Fruit fly (Drosophila melanogaster) whole organism, adult: ENCODE measurements around the gene CG34296.

ENCODE experiments used
- CG11617 ChIP-seq: fragments of 200-800 bp; sonication (Bioruptor generic); optimal IDR thresholded peaks from 2 replicates; lab custom pipeline; 2017; ENCODE audit warnings: mild to moderate bottlenecking, missing biosample characterization, missing genetic modification reagents, missing genetic modification characterization
- CG12768 ChIP-seq: fragments of 200-800 bp; sonication (Bioruptor generic); optimal IDR thresholded peaks from 2 replicates; lab custom pipeline; 2017; ENCODE audit warnings: missing biosample characterization, missing genetic modification characterization, mild to moderate bottlenecking, moderate library complexity, missing genetic modification reagents
- CG14711 ChIP-seq: fragments of 200-800 bp; sonication (Bioruptor generic); optimal IDR thresholded peaks from 2 replicates; lab custom pipeline; 2018; ENCODE audit warnings: missing biosample characterization, mild to moderate bottlenecking, missing genetic modification characterization, moderate library complexity
- CG1620 ChIP-seq: fragments of 200-800 bp; sonication (Bioruptor generic); optimal IDR thresholded peaks from 2 replicates; lab custom pipeline; 2016; ENCODE audit warnings: missing biosample characterization, missing genetic modification characterization
- CG33017 ChIP-seq: fragments of 200-800 bp; sonication (Bioruptor generic); optimal IDR thresholded peaks from 2 replicates; lab custom pipeline; 2018; ENCODE audit warnings: missing biosample characterization, mild to moderate bottlenecking, missing genetic modification characterization, moderate library complexity
- CG5204 ChIP-seq: fragments of 200-800 bp; sonication (Bioruptor generic); optimal IDR thresholded peaks from 2 replicates; lab custom pipeline; 2016; ENCODE audit warnings: missing biosample characterization, missing genetic modification characterization
- CG7045 ChIP-seq: fragments of 200-800 bp; sonication (Bioruptor generic); optimal IDR thresholded peaks from 2 replicates; lab custom pipeline; 2017; ENCODE audit warnings: missing biosample characterization, mild to moderate bottlenecking, missing genetic modification characterization
- CG7101 ChIP-seq: fragments of 200-800 bp; sonication (Bioruptor generic); optimal IDR thresholded peaks from 2 replicates; lab custom pipeline; 2018; ENCODE audit warnings: missing biosample characterization, mild to moderate bottlenecking, missing genetic modification characterization, moderate library complexity
- Clk ChIP-seq: fragments of 200-800 bp; sonication (Bioruptor generic); optimal IDR thresholded peaks from 2 replicates; lab custom pipeline; 2017; ENCODE audit warnings: missing biosample characterization, missing genetic modification characterization
- Crg-1 ChIP-seq: fragments of 200-800 bp; sonication (Bioruptor generic); optimal IDR thresholded peaks from 2 replicates; lab custom pipeline; 2016; ENCODE audit warnings: missing biosample characterization, missing genetic modification characterization
- Hr96 ChIP-seq: fragments of 200-800 bp; sonication (Bioruptor generic); optimal IDR thresholded peaks from 2 replicates; lab custom pipeline; 2016; ENCODE audit warnings: missing biosample characterization, missing genetic modification characterization
- Mnt ChIP-seq: fragments of 200-800 bp; sonication (Bioruptor generic); optimal IDR thresholded peaks from 2 replicates; lab custom pipeline; 2016; ENCODE audit warnings: missing biosample characterization, mild to moderate bottlenecking, missing genetic modification characterization
- bab1 ChIP-seq: fragments of 200-800 bp; sonication (Bioruptor generic); optimal IDR thresholded peaks from 3 replicates; lab custom pipeline; 2019; ENCODE audit warnings: missing biosample characterization, mild to moderate bottlenecking, missing genetic modification characterization, moderate library complexity
- cic ChIP-seq: fragments of 200-800 bp; sonication (Bioruptor generic); optimal IDR thresholded peaks from 2 replicates; lab custom pipeline; 2017; ENCODE audit warnings: missing biosample characterization, mild to moderate bottlenecking, missing genetic modification characterization, moderate library complexity
- cnc ChIP-seq, 2 experiments: fragments of >200 bp; optimal IDR thresholded peaks; 2 replicates each; lab custom pipeline; 2017
- kay ChIP-seq: fragments of 200-800 bp; sonication (Bioruptor generic); peaks from one replicate; lab custom pipeline; 2016; ENCODE audit warnings: missing biosample characterization, missing genetic modification characterization, borderline replicate concordance
- ovo ChIP-seq: fragments of 200-800 bp; sonication (Bioruptor generic); optimal IDR thresholded peaks from 2 replicates; lab custom pipeline; 2016; ENCODE audit warnings: missing biosample characterization, missing genetic modification characterization
- pad ChIP-seq: fragments of 200-800 bp; sonication (Bioruptor generic); optimal IDR thresholded peaks from 3 replicates; lab custom pipeline; 2017; ENCODE audit warnings: missing biosample characterization, missing genetic modification characterization, mild to moderate bottlenecking, moderate library complexity, missing genetic modification reagents
- tj ChIP-seq: fragments of 200-800 bp; sonication (Bioruptor generic); optimal IDR thresholded peaks from 3 replicates; lab custom pipeline; 2017; ENCODE audit warnings: missing biosample characterization, mild to moderate bottlenecking, missing genetic modification characterization, moderate library complexity
- toe ChIP-seq: fragments of 200-800 bp; sonication (Bioruptor generic); optimal IDR thresholded peaks from 2 replicates; lab custom pipeline; 2016; ENCODE audit warnings: missing biosample characterization, missing genetic modification characterization

The CG34296 gene

dm6 chr3R:29749304-29750066, 27.1 kb downstream of the CG34296 start:
- no peak for TF ChIP-seq CG14711 (tag; lab: Kevin White, UChicago)
- no peak for TF ChIP-seq toe

- TF ChIP-seq CG5204 (GFP tag; lab: Kevin White, UChicago) (no peak), bab1 (GFP tag; lab: Kevin White, UChicago) (no peak), CG14711 (tag; lab: Kevin White, UChicago) (no peak), Crg-1 (GFP tag; lab: Kevin White, UChicago) (no peak), kay (GFP tag; lab: Kevin White, UChicago) (no peak)
Measured at dm6 chr3R:29755248-29755647, 32.9 kb downstream of the CG34296 start.

dm6 chr3R:29756153-29756552, 33.8 kb downstream of the CG34296 start:
- peak; percentile 6 for TF ChIP-seq CG7101 (tag; lab: Kevin White, UChicago)
- no peak for TF ChIP-seq pad (GFP tag; lab: Kevin White, UChicago)
- TF ChIP-seq Clk (GFP tag; lab: Kevin White, UChicago) = peak; percentile 9
- TF ChIP-seq ovo = no peak
- peak; percentile 73 for TF ChIP-seq CG33017 (tag; lab: Kevin White, UChicago)
- peak; percentile 44 for TF ChIP-seq CG11617 (GFP tag; lab: Kevin White, UChicago)
- TF ChIP-seq CG12768 = peak; percentile 73
- TF ChIP-seq CG7045 (GFP tag; lab: Kevin White, UChicago) = no peak

dm6 chr3R:29757226-29757625, 34.9 kb downstream of the CG34296 start:
- TF ChIP-seq tj (GFP tag; lab: Kevin White, UChicago) = no peak
- no peak for TF ChIP-seq cic
- TF ChIP-seq CG7045 (GFP tag; lab: Kevin White, UChicago) = no peak
- TF ChIP-seq CG1620 = no peak
- TF ChIP-seq ovo = no peak
- no peak for TF ChIP-seq toe
- no peak for TF ChIP-seq CG12768
- no peak for TF ChIP-seq Hr96
- TF ChIP-seq Crg-1 (GFP tag; lab: Kevin White, UChicago) = no peak
- no peak for TF ChIP-seq CG11617 (GFP tag; lab: Kevin White, UChicago)
- no peak for TF ChIP-seq Mnt (GFP tag; lab: Kevin White, UChicago)

- TF ChIP-seq Clk (GFP tag; lab: Kevin White, UChicago) (no peak), CG1620 (no peak), CG7045 (GFP tag; lab: Kevin White, UChicago) (no peak), cnc (optimal IDR thresholded peaks at IDR 0.05; lab: Kevin White, UChicago) (no peak), kay (GFP tag; lab: Kevin White, UChicago) (no peak), pad (GFP tag; lab: Kevin White, UChicago) (no peak), cic (no peak), ovo (no peak), Crg-1 (GFP tag; lab: Kevin White, UChicago) (no peak), CG12768 (no peak)
Measured at dm6 chr3R:29757681-29758080, 35.3 kb downstream of the CG34296 start.

- TF ChIP-seq CG12768 (no peak), CG7045 (GFP tag; lab: Kevin White, UChicago) (no peak), kay (GFP tag; lab: Kevin White, UChicago) (no peak), CG7101 (tag; lab: Kevin White, UChicago) (no peak), CG14711 (tag; lab: Kevin White, UChicago) (no peak), CG33017 (tag; lab: Kevin White, UChicago) (no peak), Crg-1 (GFP tag; lab: Kevin White, UChicago) (no peak)
Measured at dm6 chr3R:29758129-29758733, 35.9 kb downstream of the CG34296 start.

- TF ChIP-seq cnc (optimal IDR thresholded peaks at IDR 0.05; lab: Kevin White, UChicago) (no peak), CG7101 (tag; lab: Kevin White, UChicago) (no peak), pad (GFP tag; lab: Kevin White, UChicago) (no peak), Mnt (GFP tag; lab: Kevin White, UChicago) (no peak), ovo (no peak), tj (GFP tag; lab: Kevin White, UChicago) (no peak), Crg-1 (GFP tag; lab: Kevin White, UChicago) (no peak), toe (no peak), CG1620 (no peak), CG33017 (tag; lab: Kevin White, UChicago) (no peak), Hr96 (no peak), bab1 (GFP tag; lab: Kevin White, UChicago) (no peak), kay (GFP tag; lab: Kevin White, UChicago) (no peak), CG11617 (GFP tag; lab: Kevin White, UChicago) (no peak), CG14711 (tag; lab: Kevin White, UChicago) (no peak), CG5204 (GFP tag; lab: Kevin White, UChicago) (no peak)
Measured at dm6 chr3R:29758734-29759131, 36.4 kb downstream of the CG34296 start.
